Fruit fly (Drosophila melanogaster) whole organism, embryonic: Measurements from ENCODE around the gene bmm.

Experiments
- Antp ChIP-seq: fragments of 200-800 bp; sonication (Bioruptor generic); optimal IDR thresholded peaks from 3 replicates; lab custom pipeline; 2016; ENCODE audit warnings: missing biosample characterization, missing genetic modification characterization
- BtbVII ChIP-seq: fragments of 200-800 bp; sonication (Bioruptor generic); optimal IDR thresholded peaks from 3 replicates; lab custom pipeline; 2017; ENCODE audit warnings: missing biosample characterization, mild to moderate bottlenecking, missing genetic modification characterization
- CG10431 ChIP-seq: fragments of 200-800 bp; sonication (Bioruptor generic); optimal IDR thresholded peaks from 3 replicates; lab custom pipeline; 2018; ENCODE audit warnings: missing biosample characterization, mild to moderate bottlenecking, missing genetic modification characterization
- CG11093 ChIP-seq: fragments of 200-800 bp; sonication (Bioruptor generic); IDR thresholded peaks from 3 replicates; pipeline ENCODE4 v1.3.6; 2022; ENCODE audit warnings: missing biosample characterization, missing genetic modification characterization
- CG11398 ChIP-seq: fragments of 200-800 bp; sonication (Bioruptor generic); optimal IDR thresholded peaks from 2 replicates; lab custom pipeline; 2016; ENCODE audit warnings: missing biosample characterization, missing genetic modification characterization
- CG13624 ChIP-seq: fragments of 200-800 bp; sonication (Bioruptor generic); optimal IDR thresholded peaks from 2 replicates; lab custom pipeline; 2016; ENCODE audit warnings: missing biosample characterization, missing genetic modification characterization
- CG14441 ChIP-seq: fragments of 200-800 bp; sonication (Bioruptor generic); IDR thresholded peaks from 2 replicates; pipeline ENCODE4 v1.3.6; 2022; ENCODE audit warnings: missing biosample characterization, missing genetic modification characterization
- CG1529 ChIP-seq: fragments of 200-800 bp; sonication (Bioruptor generic); optimal IDR thresholded peaks from 3 replicates; lab custom pipeline; 2018; ENCODE audit warnings: missing biosample characterization, missing genetic modification characterization
- CG16815 ChIP-seq: fragments of 200-800 bp; sonication (Bioruptor generic); optimal IDR thresholded peaks from 3 replicates; lab custom pipeline; 2017; ENCODE audit warnings: missing biosample characterization, mild to moderate bottlenecking, missing genetic modification characterization
- CG16863 ChIP-seq: fragments of 200-800 bp; sonication (Bioruptor generic); optimal IDR thresholded peaks from 3 replicates; lab custom pipeline; 2016; ENCODE audit warnings: missing biosample characterization, missing genetic modification characterization
- CG18619 ChIP-seq: fragments of 200-800 bp; sonication (Bioruptor generic); optimal IDR thresholded peaks from 3 replicates; lab custom pipeline; 2017; ENCODE audit warnings: missing biosample characterization, mild to moderate bottlenecking, missing genetic modification characterization
- CG34376 ChIP-seq: fragments of 200-800 bp; sonication (Bioruptor generic); optimal IDR thresholded peaks from 2 replicates; lab custom pipeline; 2018; ENCODE audit warnings: missing biosample characterization, mild to moderate bottlenecking, missing genetic modification characterization
- CG3995 ChIP-seq: fragments of 200-800 bp; sonication (Bioruptor generic); optimal IDR thresholded peaks from 3 replicates; lab custom pipeline; 2016; ENCODE audit warnings: missing biosample characterization, missing genetic modification characterization
- CG5180 ChIP-seq: fragments of 200-800 bp; sonication (Bioruptor generic); optimal IDR thresholded peaks from 3 replicates; lab custom pipeline; 2017; ENCODE audit warnings: missing biosample characterization, missing genetic modification characterization, mild to moderate bottlenecking, moderate library complexity, missing genetic modification reagents
- CG7839 ChIP-seq: fragments of 200-800 bp; sonication (Bioruptor generic); optimal IDR thresholded peaks from 3 replicates; lab custom pipeline; 2018; ENCODE audit warnings: missing biosample characterization, mild to moderate bottlenecking, missing genetic modification characterization, moderate library complexity
- CG7963 ChIP-seq: fragments of 200-800 bp; sonication (Bioruptor generic); IDR thresholded peaks from 3 replicates; pipeline ENCODE4 v1.3.6; 2022; ENCODE audit warnings: missing biosample characterization, missing genetic modification characterization; ENCODE audit not compliant: partially characterized antibody
- Dad ChIP-seq: fragments of 200-800 bp; sonication (Bioruptor generic); optimal IDR thresholded peaks from 3 replicates; lab custom pipeline; 2016; ENCODE audit warnings: missing biosample characterization, missing genetic modification characterization
- Fer2 ChIP-seq: fragments of 200-800 bp; sonication (Bioruptor generic); optimal IDR thresholded peaks from 2 replicates; lab custom pipeline; 2018; ENCODE audit warnings: missing biosample characterization, mild to moderate bottlenecking, missing genetic modification characterization, moderate library complexity
- Fer3 ChIP-seq: fragments of 200-800 bp; sonication (Bioruptor generic); optimal IDR thresholded peaks from 2 replicates; lab custom pipeline; 2018; ENCODE audit warnings: missing biosample characterization, mild to moderate bottlenecking, missing genetic modification characterization, moderate library complexity
- Hr51 ChIP-seq, 2 experiments: fragments of 200-800 bp; sonication (Bioruptor generic); optimal IDR thresholded peaks; 2 replicates in 1 of 2; 3 replicates in 1 of 2; lab custom pipeline; 2016 to 2018; ENCODE audit warnings: missing biosample characterization in 2 of 2, missing genetic modification characterization in 2 of 2, mild to moderate bottlenecking in 1 of 2, moderate library complexity in 1 of 2
- Kr ChIP-seq: fragments of 200-800 bp; sonication (Bioruptor generic); optimal IDR thresholded peaks from 2 replicates; lab custom pipeline; 2017; ENCODE audit warnings: missing biosample characterization, mild to moderate bottlenecking, missing genetic modification characterization
- Lhr ChIP-seq: fragments of 200-800 bp; sonication (Bioruptor generic); optimal IDR thresholded peaks from 3 replicates; lab custom pipeline; 2017; ENCODE audit warnings: mild to moderate bottlenecking, missing biosample characterization, missing genetic modification reagents, missing genetic modification characterization
- Mrtf ChIP-seq: fragments of 200-800 bp; sonication (Bioruptor generic); IDR thresholded peaks from 3 replicates; pipeline ENCODE4 v1.3.6; 2022; ENCODE audit warnings: missing biosample characterization, missing genetic modification characterization
- Opbp ChIP-seq: fragments of 200-800 bp; sonication (Bioruptor generic); IDR thresholded peaks from 3 replicates; pipeline ENCODE4 v1.3.6; 2022; ENCODE audit warnings: missing biosample characterization, missing genetic modification characterization; ENCODE audit not compliant: partially characterized antibody
- Scr ChIP-seq: fragments of 200-800 bp; sonication (Bioruptor generic); IDR thresholded peaks from 2 replicates; pipeline ENCODE4 v1.3.6; 2022; ENCODE audit warnings: missing biosample characterization, missing genetic modification characterization; ENCODE audit not compliant: partially characterized antibody
- Side ChIP-seq: fragments of 200-800 bp; sonication (Bioruptor generic); optimal IDR thresholded peaks from 2 replicates; lab custom pipeline; 2016; ENCODE audit warnings: missing biosample characterization, missing genetic modification characterization
- Six4 ChIP-seq: fragments of 200-800 bp; sonication (Bioruptor generic); optimal IDR thresholded peaks from 2 replicates; lab custom pipeline; 2016; ENCODE audit warnings: missing biosample characterization, missing genetic modification characterization
- Sry-δ ChIP-seq: fragments of 200-800 bp; sonication (Bioruptor generic); optimal IDR thresholded peaks from 2 replicates; lab custom pipeline; 2016; ENCODE audit warnings: missing biosample characterization, missing genetic modification characterization
- cwo ChIP-seq: fragments of 200-800 bp; sonication (Bioruptor generic); optimal IDR thresholded peaks from 3 replicates; lab custom pipeline; 2017; ENCODE audit warnings: missing biosample characterization, missing genetic modification characterization, mild to moderate bottlenecking, moderate library complexity, missing genetic modification reagents
- disco-r ChIP-seq: fragments of 200-800 bp; sonication (Bioruptor generic); optimal IDR thresholded peaks from 2 replicates; lab custom pipeline; 2016; ENCODE audit warnings: missing biosample characterization, missing genetic modification characterization
- dmrt99B ChIP-seq: fragments of 200-800 bp; sonication (Bioruptor generic); optimal IDR thresholded peaks from 2 replicates; lab custom pipeline; 2018; ENCODE audit warnings: missing biosample characterization, mild to moderate bottlenecking, missing genetic modification characterization, moderate library complexity
- esg ChIP-seq: fragments of 200-800 bp; sonication (Bioruptor generic); conservative IDR thresholded peaks from 2 replicates; pipeline ENCODE4 v1.3.6; 2022; ENCODE audit warnings: missing biosample characterization, missing genetic modification characterization
- exex ChIP-seq: fragments of 200-800 bp; sonication (Bioruptor generic); optimal IDR thresholded peaks from 4 replicates; lab custom pipeline; 2018; ENCODE audit warnings: missing biosample characterization, mild to moderate bottlenecking, missing genetic modification characterization, moderate library complexity
- gem ChIP-seq: fragments of 200-800 bp; sonication (Bioruptor generic); optimal IDR thresholded peaks from 2 replicates; lab custom pipeline; 2019; ENCODE audit warnings: missing biosample characterization, mild to moderate bottlenecking, missing genetic modification characterization, moderate library complexity
- hth ChIP-seq: fragments of >200 bp; optimal IDR thresholded peaks from 2 replicates; lab custom pipeline; 2017; ENCODE audit warnings: inconsistent platforms
- jing ChIP-seq: fragments of 200-800 bp; sonication (Bioruptor generic); optimal IDR thresholded peaks from 2 replicates; lab custom pipeline; 2018; ENCODE audit warnings: missing biosample characterization, mild to moderate bottlenecking, missing genetic modification characterization
- knrl ChIP-seq: fragments of 200-800 bp; sonication (Bioruptor generic); IDR thresholded peaks from 3 replicates; pipeline ENCODE4 v1.3.6; 2022; ENCODE audit warnings: missing biosample characterization, missing genetic modification characterization; ENCODE audit not compliant: partially characterized antibody
- mld ChIP-seq: fragments of 200-800 bp; sonication (Bioruptor generic); IDR thresholded peaks from 3 replicates; pipeline ENCODE4 v1.3.6; 2022; ENCODE audit warnings: missing biosample characterization, missing genetic modification characterization; ENCODE audit not compliant: partially characterized antibody
- nom ChIP-seq: fragments of 200-800 bp; sonication (Bioruptor generic); optimal IDR thresholded peaks from 2 replicates; lab custom pipeline; 2017; ENCODE audit warnings: missing biosample characterization, missing genetic modification characterization, mild to moderate bottlenecking, moderate library complexity, missing genetic modification reagents
- p53 ChIP-seq: fragments of 200-800 bp; sonication (Bioruptor generic); optimal IDR thresholded peaks from 2 replicates; lab custom pipeline; 2016; ENCODE audit warnings: missing biosample characterization, missing genetic modification characterization
- pnt ChIP-seq: fragments of 200-800 bp; sonication (Bioruptor generic); optimal IDR thresholded peaks from 3 replicates; lab custom pipeline; 2016; ENCODE audit warnings: missing biosample characterization, missing genetic modification characterization
- psq ChIP-seq: fragments of 200-800 bp; sonication (Bioruptor generic); optimal IDR thresholded peaks from 2 replicates; lab custom pipeline; 2017; ENCODE audit warnings: missing biosample characterization, missing genetic modification characterization
- run ChIP-seq: fragments of 200-800 bp; sonication (Bioruptor generic); optimal IDR thresholded peaks from 3 replicates; lab custom pipeline; 2018; ENCODE audit warnings: missing biosample characterization, mild to moderate bottlenecking, missing genetic modification characterization
- sisA ChIP-seq: fragments of 200-800 bp; sonication (Bioruptor generic); IDR thresholded peaks from 2 replicates; pipeline ENCODE4 v1.3.6; 2022; ENCODE audit warnings: missing biosample characterization, missing genetic modification characterization
- tll ChIP-seq, 2 experiments: fragments of 200-800 bp in 1 of 2; fragments of >200 bp in 1 of 2; sonication (Bioruptor generic) in 1 of 2; optimal IDR thresholded peaks; 2 replicates each; lab custom pipeline; 2017 to 2019; ENCODE audit warnings: missing biosample characterization in 2 of 2, missing genetic modification characterization in 2 of 2, mild to moderate bottlenecking in 1 of 2, moderate library complexity in 1 of 2
- tx ChIP-seq: fragments of 200-800 bp; sonication (Bioruptor generic); optimal IDR thresholded peaks from 2 replicates; lab custom pipeline; 2016; ENCODE audit warnings: missing biosample characterization, missing genetic modification characterization

The bmm gene

dm6 chr3L:14759984-14760626 lies 26.1 kb downstream of the bmm start (continued):
- TF ChIP-seq cwo (GFP tag; lab: Kevin White, UChicago) (peak; percentile 36), Sry-δ (GFP tag; lab: Kevin White, UChicago) (peak; percentile 0), hth (lab: Kevin White, UChicago) (no peak), mld (GFP tag; lab: Robert Waterston, UW) (0 out of 3 replicates have a peak, but pooled peaks have one; percentile 55), CG5180 (GFP tag; lab: Kevin White, UChicago) (peak; percentile 44), CG1529 (peak; percentile 14), CG13624 (GFP tag; lab: Kevin White, UChicago) (peak; percentile 35), Side (GFP tag; lab: Kevin White, UChicago) (peak; percentile 35), Kr (no peak), Fer2 (tag; lab: Kevin White, UChicago) (peak; percentile 7), CG18619 (GFP tag; lab: Kevin White, UChicago) (peak; percentile 54)

DNA sequence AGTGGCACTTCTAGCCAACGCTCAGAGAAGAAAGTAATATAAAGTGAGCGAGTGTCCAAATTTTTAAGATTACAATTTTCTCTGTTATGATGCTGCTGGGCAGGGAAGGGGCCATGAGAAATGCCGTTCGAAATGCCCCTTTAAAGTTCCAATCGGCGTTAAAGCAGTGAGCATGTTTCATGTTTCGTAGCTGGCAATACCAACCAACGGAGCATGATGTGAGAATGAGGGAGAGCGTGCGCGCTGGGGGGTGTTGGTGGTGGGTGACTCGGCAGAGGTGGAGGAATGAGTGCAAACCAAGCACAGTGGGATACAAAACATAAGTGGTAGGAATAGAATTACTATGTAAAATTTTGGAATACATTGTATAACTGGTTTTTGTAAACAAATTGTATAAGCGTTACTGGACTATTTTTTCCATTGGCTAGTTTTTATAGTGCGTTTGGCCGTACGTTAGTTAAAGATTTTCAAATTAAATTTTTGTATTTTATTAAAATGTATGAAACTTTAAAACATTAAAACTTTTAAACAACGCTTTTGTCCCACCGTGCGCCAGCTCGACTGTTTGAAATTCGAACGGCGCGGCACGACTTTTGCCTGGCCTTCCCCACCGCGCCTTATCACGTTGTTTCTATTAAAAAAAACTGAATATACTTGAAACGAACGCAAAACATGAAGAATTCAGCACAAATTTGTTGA lies 27.0 kb downstream of the bmm start:
- peak in 1 of 2 experiments; percentile 81 for TF ChIP-seq tll (GFP tag; optimal IDR thresholded peaks at IDR 0.05; lab: Kevin White, UChicago)
- peak; percentile 99 for TF ChIP-seq CG14441 (GFP tag; lab: Robert Waterston, UW)
- TF ChIP-seq Fer3 (tag; lab: Kevin White, UChicago), result peak; percentile 100
- TF ChIP-seq Mrtf (GFP tag; lab: Robert Waterston, UW), result peak; percentile 99
- TF ChIP-seq CG7963, result 0 out of 3 replicates have a peak, but pooled peaks have one; percentile 25
- peak; percentile 99 for TF ChIP-seq Dad (GFP tag; lab: Kevin White, UChicago)
- TF ChIP-seq CG34376 (GFP tag; lab: Kevin White, UChicago), result peak; percentile 100
- peak; percentile 98 for TF ChIP-seq CG11398 (GFP tag; lab: Kevin White, UChicago)
- TF ChIP-seq Hr51 (GFP tag; optimal IDR thresholded peaks at IDR 0.05; lab: Kevin White, UChicago), result peak; percentile 99 to 100
- peak; percentile 98 for TF ChIP-seq Antp
- peak; percentile 98 for TF ChIP-seq pnt (GFP tag; lab: Kevin White, UChicago)
- peak; percentile 100 for TF ChIP-seq CG16815 (GFP tag; lab: Kevin White, UChicago)
- peak; percentile 42; the same call in 1 of the 2 replicates for TF ChIP-seq Scr (GFP tag; lab: Robert Waterston, UW)
- TF ChIP-seq tx (GFP tag; lab: Kevin White, UChicago), result peak; percentile 99
- TF ChIP-seq run (tag; lab: Kevin White, UChicago), result peak; percentile 100
- TF ChIP-seq CG11093, result peak; percentile 99
- peak; percentile 90 for TF ChIP-seq CG3995 (GFP tag; lab: Kevin White, UChicago)
- peak; percentile 64 for TF ChIP-seq knrl (GFP tag; lab: Robert Waterston, UW)
- no peak; the same call in 2 of the 3 replicates for TF ChIP-seq Opbp (GFP tag; lab: Robert Waterston, UW)
- peak; percentile 99 for TF ChIP-seq disco-r (GFP tag; lab: Kevin White, UChicago)
- peak; percentile 99 for TF ChIP-seq exex (tag; lab: Kevin White, UChicago)
- peak; percentile 98 for TF ChIP-seq psq (GFP tag; lab: Kevin White, UChicago)
- TF ChIP-seq jing (GFP tag; lab: Kevin White, UChicago), result peak; percentile 99
- peak; percentile 99 for TF ChIP-seq Six4
- peak; percentile 100 for TF ChIP-seq CG7839 (tag; lab: Kevin White, UChicago)
- peak; percentile 99 for TF ChIP-seq sisA (GFP tag; lab: Robert Waterston, UW)
- TF ChIP-seq gem (tag; lab: Kevin White, UChicago), result peak; percentile 100
- TF ChIP-seq esg, result peak; percentile 100
- peak; percentile 99 for TF ChIP-seq Lhr (GFP tag; lab: Kevin White, UChicago)
- TF ChIP-seq CG10431 (GFP tag; lab: Kevin White, UChicago), result peak; percentile 99
- TF ChIP-seq CG16863 (GFP tag; lab: Kevin White, UChicago), result peak; percentile 99
- peak; percentile 100 for TF ChIP-seq BtbVII (GFP tag; lab: Kevin White, UChicago)
- TF ChIP-seq nom (GFP tag; lab: Kevin White, UChicago), result peak; percentile 99
- peak; percentile 100 for TF ChIP-seq dmrt99B
- peak; percentile 96 for TF ChIP-seq p53 (GFP tag; lab: Kevin White, UChicago)
